Worm (Caenorhabditis elegans) whole organism, young adult: ENCODE results near the gene W08G11.3.
A peak's percentile ranks its signal among the peaks of the same experiment; 100 is the strongest.

Source experiments
- B0035.1 ChIP-seq: sonication (generic microtip); optimal IDR thresholded peaks from 2 replicates; lab custom pipeline; 2016; ENCODE audit warnings: missing genetic modification characterization, mild to moderate bottlenecking, missing compliant biosample characterization, missing genotype, missing genetic modification reagents
- B0261.1 ChIP-seq: sonication (generic microtip); optimal IDR thresholded peaks from 2 replicates; lab custom pipeline; 2016; ENCODE audit warnings: mild to moderate bottlenecking, missing genetic modification characterization, moderate library complexity, missing compliant biosample characterization
- B0336.3 ChIP-seq: fragments of 200-800 bp; sonication (Bioruptor generic); IDR thresholded peaks from 2 replicates; pipeline ENCODE4 v1.3.6; 2022; ENCODE audit warnings: missing genetic modification characterization, missing compliant biosample characterization
- F10E7.11 ChIP-seq: sonication (generic microtip); optimal IDR thresholded peaks from 2 replicates; lab custom pipeline; 2017; ENCODE audit warnings: mild to moderate bottlenecking, missing genetic modification characterization, moderate library complexity, missing compliant biosample characterization
- F22D6.2 ChIP-seq: sonication (generic microtip); optimal IDR thresholded peaks from 2 replicates; lab custom pipeline; 2016; ENCODE audit warnings: mild to moderate bottlenecking, missing genetic modification characterization, missing compliant biosample characterization
- F39B2.1 ChIP-seq: fragments of 200-800 bp; sonication (Bioruptor generic); IDR thresholded peaks from 2 replicates; pipeline ENCODE4 v1.3.6; 2022; ENCODE audit warnings: missing genetic modification reagents, missing genetic modification characterization, missing compliant biosample characterization
- F57C9.4 ChIP-seq: sonication (generic microtip); optimal IDR thresholded peaks from 2 replicates; lab custom pipeline; 2017; ENCODE audit warnings: mild to moderate bottlenecking, missing genetic modification characterization, missing compliant biosample characterization
- K11D2.4 ChIP-seq: fragments of 200-800 bp; sonication (Bioruptor generic); IDR thresholded peaks from 2 replicates; pipeline ENCODE4 v1.3.6; 2022; ENCODE audit warnings: missing genetic modification reagents, missing genetic modification characterization, missing compliant biosample characterization
- K12H6.12 ChIP-seq: fragments of 200-800 bp; sonication (Bioruptor generic); optimal IDR thresholded peaks from 2 replicates; lab custom pipeline; 2018; ENCODE audit warnings: mild to moderate bottlenecking, missing genetic modification characterization, missing compliant biosample characterization
- akir-1 ChIP-seq: fragments of 200-800 bp; sonication (Bioruptor generic); optimal IDR thresholded peaks from 2 replicates; lab custom pipeline; 2018; ENCODE audit warnings: mild to moderate bottlenecking, missing genetic modification characterization, moderate library complexity, missing compliant biosample characterization
- aptf-2 ChIP-seq: fragments of 200-800 bp; sonication (Bioruptor generic); conservative IDR thresholded peaks from 2 replicates; pipeline ENCODE4 v1.3.6; 2022; ENCODE audit warnings: missing genetic modification reagents, missing genetic modification characterization, missing compliant biosample characterization
- aptf-3 ChIP-seq: fragments of 200-800 bp; sonication (Bioruptor generic); IDR thresholded peaks from 2 replicates; pipeline ENCODE4 v1.3.6; 2022; ENCODE audit warnings: missing genetic modification characterization, missing compliant biosample characterization
- attf-5 ChIP-seq: fragments of 200-800 bp; sonication (Bioruptor generic); optimal IDR thresholded peaks from 2 replicates; lab custom pipeline; 2018; ENCODE audit warnings: mild to moderate bottlenecking, missing genetic modification characterization, missing compliant biosample characterization
- attf-6 ChIP-seq: fragments of 200-800 bp; sonication (Bioruptor generic); IDR thresholded peaks from 2 replicates; pipeline ENCODE4 v1.3.6; 2022; ENCODE audit warnings: missing genetic modification reagents, missing genetic modification characterization, missing compliant biosample characterization
- bed-1 ChIP-seq: fragments of 200-800 bp; sonication (Bioruptor generic); IDR thresholded peaks from 2 replicates; pipeline ENCODE4 v1.3.6; 2022; ENCODE audit warnings: missing genetic modification reagents, missing genetic modification characterization, missing compliant biosample characterization
- cebp-2 ChIP-seq: fragments of 200-800 bp; sonication (Bioruptor generic); IDR thresholded peaks from 2 replicates; pipeline ENCODE4 v1.3.6; 2022; ENCODE audit warnings: missing genetic modification characterization, missing compliant biosample characterization
- ceh-40 ChIP-seq: fragments of 200-800 bp; sonication (Bioruptor generic); IDR thresholded peaks from 2 replicates; pipeline ENCODE4 v1.3.6; 2022; ENCODE audit warnings: missing genetic modification characterization, missing compliant biosample characterization
- chd-7 ChIP-seq: sonication (generic microtip); optimal IDR thresholded peaks from 2 replicates; lab custom pipeline; 2016; ENCODE audit warnings: mild to moderate bottlenecking, missing genetic modification characterization, moderate library complexity, missing compliant biosample characterization
- dox-1 ChIP-seq: fragments of 200-800 bp; sonication (Bioruptor generic); IDR thresholded peaks from 2 replicates; pipeline ENCODE4 v1.3.6; 2022; ENCODE audit warnings: missing genetic modification reagents, missing genetic modification characterization, missing compliant biosample characterization
- efl-1 ChIP-seq: fragments of 150-350 bp; optimal IDR thresholded peaks from 2 replicates; lab custom pipeline; 2014; ENCODE audit warnings: missing biosample characterization, missing genetic modification reagents, missing genetic modification characterization
- him-1 ChIP-seq: sonication (generic microtip); optimal IDR thresholded peaks from 2 replicates; lab custom pipeline; 2016; ENCODE audit warnings: missing genotype, missing genetic modification reagents, missing genetic modification characterization, missing compliant biosample characterization
- hmg-20 ChIP-seq: fragments of 200-800 bp; sonication (Bioruptor generic); IDR thresholded peaks from 2 replicates; pipeline ENCODE4 v1.3.6; 2022; ENCODE audit warnings: missing genetic modification reagents, missing genetic modification characterization, missing compliant biosample characterization
- hsf-1 ChIP-seq: fragments of 200-800 bp; sonication (Bioruptor generic); IDR thresholded peaks from 2 replicates; pipeline ENCODE4 v1.3.6; 2022; ENCODE audit warnings: missing genetic modification reagents, missing genetic modification characterization, missing compliant biosample characterization
- lag-1 ChIP-seq: fragments of 200-800 bp; sonication (Bioruptor generic); IDR thresholded peaks from 2 replicates; pipeline ENCODE4 v1.3.6; 2022; ENCODE audit warnings: missing genetic modification reagents, missing genetic modification characterization, missing compliant biosample characterization
- let-526 ChIP-seq: fragments of 200-800 bp; sonication (Bioruptor generic); IDR thresholded peaks from 2 replicates; pipeline ENCODE4 v1.3.6; 2022; ENCODE audit warnings: missing genetic modification reagents, missing genetic modification characterization, missing compliant biosample characterization
- let-607 ChIP-seq, 2 experiments: fragments of 200-800 bp in 1 of 2; sonication (Bioruptor generic) in 1 of 2; sonication (generic microtip) in 1 of 2; optimal IDR thresholded peaks; 2 replicates each; lab custom pipeline; 2016 to 2018; ENCODE audit warnings: mild to moderate bottlenecking in 2 of 2, missing compliant biosample characterization in 2 of 2, missing genetic modification characterization in 2 of 2, moderate library complexity in 2 of 2, missing genotype in 1 of 2
- lin-26 ChIP-seq: fragments of 200-800 bp; sonication (Bioruptor generic); IDR thresholded peaks from 2 replicates; pipeline ENCODE4 v1.3.6; 2022; ENCODE audit warnings: missing genetic modification reagents, missing genetic modification characterization, missing compliant biosample characterization
- lin-40 ChIP-seq: sonication (generic microtip); optimal IDR thresholded peaks from 2 replicates; lab custom pipeline; 2016; ENCODE audit warnings: missing genetic modification characterization, mild to moderate bottlenecking, missing compliant biosample characterization, missing genotype, missing genetic modification reagents
- lin-54 ChIP-seq: fragments of 200-800 bp; sonication (Bioruptor generic); optimal IDR thresholded peaks from 2 replicates; lab custom pipeline; 2018; ENCODE audit warnings: mild to moderate bottlenecking, missing genetic modification characterization, missing compliant biosample characterization
- lir-1 ChIP-seq: fragments of 200-800 bp; sonication (Bioruptor generic); conservative IDR thresholded peaks from 2 replicates; pipeline ENCODE4 v1.3.6; 2022; ENCODE audit warnings: missing genetic modification reagents, missing genetic modification characterization, missing compliant biosample characterization
- madf-6 ChIP-seq: fragments of 200-800 bp; sonication (Bioruptor generic); IDR thresholded peaks from 2 replicates; pipeline ENCODE4 v1.3.6; 2022; ENCODE audit warnings: missing genetic modification reagents, missing genetic modification characterization, missing compliant biosample characterization
- madf-8 ChIP-seq: fragments of 200-800 bp; sonication (Bioruptor generic); conservative IDR thresholded peaks from 2 replicates; pipeline ENCODE4 v1.3.6; 2022; ENCODE audit warnings: missing genetic modification reagents, missing genetic modification characterization, missing compliant biosample characterization
- mcd-1 ChIP-seq: fragments of 200-800 bp; sonication (Bioruptor generic); IDR thresholded peaks from 2 replicates; pipeline ENCODE4 v1.3.6; 2022; ENCODE audit warnings: missing genetic modification reagents, missing genetic modification characterization, missing compliant biosample characterization
- mxl-1 ChIP-seq: sonication (generic microtip); optimal IDR thresholded peaks from 2 replicates; lab custom pipeline; 2016; ENCODE audit warnings: missing genetic modification characterization, missing compliant biosample characterization
- nhr-90 ChIP-seq: sonication (generic microtip); optimal IDR thresholded peaks from 2 replicates; lab custom pipeline; 2016; ENCODE audit warnings: missing genotype, mild to moderate bottlenecking, missing genetic modification characterization, missing compliant biosample characterization
- repo-1 ChIP-seq: sonication (generic microtip); optimal IDR thresholded peaks from 2 replicates; lab custom pipeline; 2017; ENCODE audit warnings: mild to moderate bottlenecking, missing genetic modification characterization, missing compliant biosample characterization
- snpc-1.1 ChIP-seq: sonication (generic microtip); optimal IDR thresholded peaks from 2 replicates; lab custom pipeline; 2017; ENCODE audit warnings: missing genetic modification characterization, mild to moderate bottlenecking, missing compliant biosample characterization, antibody characterized with exemption, moderate library complexity, missing genotype, missing genetic modification reagents; ENCODE audit not compliant: insufficient read depth
- snpc-3.4 ChIP-seq: sonication (generic microtip); optimal IDR thresholded peaks from 2 replicates; lab custom pipeline; 2017; ENCODE audit warnings: missing genetic modification characterization, mild to moderate bottlenecking, missing compliant biosample characterization, antibody characterized with exemption, moderate library complexity, missing genotype, missing genetic modification reagents
- snpc-4 ChIP-seq, 5 experiments: fragments of 150-350 bp in 1 of 5; sonication (generic microtip) in 4 of 5; optimal IDR thresholded peaks; 2 replicates each; lab custom pipeline; 2014 to 2018; ENCODE audit warnings: missing genetic modification characterization in 5 of 5, missing biosample characterization in 3 of 5, antibody characterized with exemption in 2 of 5, mild to moderate bottlenecking in 2 of 5, missing compliant biosample characterization in 2 of 5, missing genotype in 2 of 5, moderate library complexity in 2 of 5, missing genetic modification reagents in 1 of 5
- somi-1 ChIP-seq: fragments of 200-800 bp; sonication (Bioruptor generic); optimal IDR thresholded peaks from 2 replicates; lab custom pipeline; 2018; ENCODE audit warnings: mild to moderate bottlenecking, missing genetic modification characterization, missing compliant biosample characterization
- tlf-1 ChIP-seq: fragments of 200-800 bp; sonication (Bioruptor generic); optimal IDR thresholded peaks from 2 replicates; lab custom pipeline; 2018; ENCODE audit warnings: mild to moderate bottlenecking, missing genetic modification characterization, missing compliant biosample characterization
- unc-130 ChIP-seq: sonication (generic microtip); optimal IDR thresholded peaks from 2 replicates; lab custom pipeline; 2016; ENCODE audit warnings: missing genetic modification reagents, missing genetic modification characterization, missing compliant biosample characterization
- ztf-18 ChIP-seq: sonication (generic microtip); optimal IDR thresholded peaks from 2 replicates; lab custom pipeline; 2016; ENCODE audit warnings: missing genotype, mild to moderate bottlenecking, missing genetic modification characterization, missing compliant biosample characterization
- ztf-22 ChIP-seq: fragments of 200-800 bp; sonication (Bioruptor generic); optimal IDR thresholded peaks from 2 replicates; lab custom pipeline; 2018; ENCODE audit warnings: mild to moderate bottlenecking, missing genetic modification characterization, moderate library complexity, missing compliant biosample characterization
- ztf-26 ChIP-seq: sonication (generic microtip); optimal IDR thresholded peaks from 2 replicates; lab custom pipeline; 2017; ENCODE audit warnings: missing genetic modification characterization, missing compliant biosample characterization

Gene W08G11.3

DNA sequence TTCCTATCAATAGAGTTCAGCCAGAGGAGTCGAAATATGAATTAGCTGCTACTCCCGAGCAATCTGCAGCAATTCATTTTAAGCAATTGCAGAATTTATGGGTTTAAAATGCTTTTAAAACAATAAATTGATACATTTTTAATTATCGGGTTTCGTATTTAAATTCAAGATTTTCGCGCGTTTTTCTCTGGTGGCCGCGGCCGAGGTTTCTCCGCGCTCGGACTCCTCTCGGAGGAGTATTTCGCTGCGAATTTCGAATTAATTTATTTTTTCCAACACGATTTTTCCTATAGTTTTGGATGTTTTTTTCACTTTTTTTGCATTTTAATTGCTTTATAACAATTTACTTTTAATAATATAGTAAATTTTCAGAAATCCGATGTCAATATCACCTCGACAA, 34.0 kb downstream of the W08G11.3 start, which contains the start of gene F13A7.14 (continued):
- no peak for TF ChIP-seq lin-26 (GFP tag; lab: Robert Waterston, UW)
- TF ChIP-seq K12H6.12 (tag; lab: Kevin White, UChicago) = peak; percentile 42
- peak in 1 of 2 experiments; percentile 46 for TF ChIP-seq let-607 (tag; optimal IDR thresholded peaks at IDR 0.05; lab: Kevin White, UChicago)
- 0 out of 2 replicates have a peak, but pooled peaks have one; percentile 37 for TF ChIP-seq K11D2.4 (GFP tag; lab: Robert Waterston, UW)
- peak; percentile 82 for TF ChIP-seq madf-6 (GFP tag; lab: Robert Waterston, UW)
- TF ChIP-seq snpc-3.4 (tag; lab: Kevin White, UChicago) = peak; percentile 31
- peak; percentile 36 for TF ChIP-seq F22D6.2 (tag; lab: Kevin White, UChicago)
- peak; percentile 89 for TF ChIP-seq lin-54 (GFP tag; lab: Kevin White, UChicago)
- TF ChIP-seq hmg-20 (GFP tag; lab: Robert Waterston, UW) = peak; percentile 62; the same call in 1 of the 2 replicates
- no peak for TF ChIP-seq F57C9.4 (tag; lab: Kevin White, UChicago)
- TF ChIP-seq cebp-2 (GFP tag; lab: Robert Waterston, UW) = no peak
- TF ChIP-seq chd-7 = peak; percentile 47
- TF ChIP-seq lag-1 (GFP tag; lab: Robert Waterston, UW) = no peak
- TF ChIP-seq lir-1 = peak; percentile 60
- peak; percentile 2 for TF ChIP-seq ztf-26 (tag; lab: Kevin White, UChicago)
- TF ChIP-seq tlf-1 (GFP tag; lab: Kevin White, UChicago) = no peak
- TF ChIP-seq mcd-1 (GFP tag; lab: Robert Waterston, UW) = peak; percentile 86

DNA sequence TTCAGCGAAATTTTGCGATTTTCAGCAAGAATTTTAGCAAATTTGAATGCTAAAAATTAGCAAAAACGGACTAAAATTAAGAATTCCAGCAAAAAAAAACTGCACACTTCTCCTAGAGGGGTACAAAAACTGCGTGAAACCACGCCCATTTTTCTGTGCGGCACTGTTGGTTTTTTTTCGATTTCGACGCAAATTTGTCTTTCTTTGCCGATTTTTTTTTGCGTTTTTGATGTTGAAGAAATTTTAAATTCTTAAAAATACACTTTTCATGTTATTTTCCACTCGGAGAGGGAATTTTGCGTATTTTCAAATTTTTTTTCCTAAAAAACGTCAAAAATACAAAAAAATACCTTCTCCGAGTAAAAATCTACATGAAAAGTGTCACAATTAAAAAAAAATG, 36.5 kb downstream of the W08G11.3 start, which contains the start of gene syp-1:
TSS of gene syp-1 (plus strand) at position 301 of the 400 bp plus-strand sequence.
- TF ChIP-seq F10E7.11 (no peak), repo-1 (no peak), let-526 (GFP tag; lab: Robert Waterston, UW) (no peak), nhr-90 (tag; lab: Kevin White, UChicago) (no peak), B0336.3 (GFP tag; lab: Robert Waterston, UW) (no peak), akir-1 (no peak), lin-40 (tag; lab: Kevin White, UChicago) (no peak), madf-8 (GFP tag; lab: Robert Waterston, UW) (no peak), ztf-22 (GFP tag; lab: Kevin White, UChicago) (no peak), somi-1 (GFP tag; lab: Kevin White, UChicago) (no peak), mxl-1 (tag; lab: Kevin White, UChicago) (no peak), ceh-40 (GFP tag; lab: Robert Waterston, UW) (no peak), snpc-4 (GFP tag; optimal IDR thresholded peaks at IDR 0.05; lab: Kevin White, UChicago) (no peak), snpc-4 (tag; optimal IDR thresholded peaks at IDR 0.05; lab: Kevin White, UChicago) (no peak)

DNA sequence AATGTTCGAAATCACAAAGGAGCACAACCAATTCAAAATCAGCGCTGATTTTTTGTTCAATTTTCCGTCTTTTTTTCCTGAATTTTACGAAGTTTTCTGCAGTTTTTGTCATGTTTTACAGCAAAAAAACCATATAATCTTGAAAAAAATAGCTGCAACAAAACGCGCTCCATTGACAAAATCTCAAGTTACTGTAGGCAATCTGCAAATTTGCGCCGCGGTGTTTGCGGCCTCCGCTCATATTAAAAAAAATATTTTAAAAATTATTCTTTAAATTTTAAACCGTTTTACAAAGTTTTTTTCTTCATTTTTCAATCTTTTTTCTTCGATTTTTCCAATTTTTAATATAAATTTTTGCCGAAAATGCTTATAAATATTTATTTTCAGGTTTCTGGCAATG, 37.9 kb downstream of the W08G11.3 start:
- TF ChIP-seq snpc-1.1 (tag; lab: Kevin White, UChicago) = no peak
- TF ChIP-seq efl-1 (GFP tag; lab: Kevin White, UChicago) = no peak
- no peak for TF ChIP-seq B0035.1 (tag; lab: Kevin White, UChicago)
- TF ChIP-seq aptf-3 = no peak
- no peak for TF ChIP-seq B0261.1
- no peak for TF ChIP-seq dox-1 (GFP tag; lab: Robert Waterston, UW)
- TF ChIP-seq attf-5 (GFP tag; lab: Kevin White, UChicago) = no peak
- no peak for TF ChIP-seq lir-1
- TF ChIP-seq lin-26 (GFP tag; lab: Robert Waterston, UW) = no peak
- TF ChIP-seq attf-6 = no peak
- no peak for TF ChIP-seq unc-130 (GFP tag; lab: Kevin White, UChicago)
- TF ChIP-seq mcd-1 (GFP tag; lab: Robert Waterston, UW) = peak; percentile 46; the same call in 1 of the 2 replicates
- no peak for TF ChIP-seq bed-1 (GFP tag; lab: Robert Waterston, UW)
- no peak for TF ChIP-seq F39B2.1 (GFP tag; lab: Robert Waterston, UW)
- no peak for TF ChIP-seq lag-1 (GFP tag; lab: Robert Waterston, UW)
- no peak for TF ChIP-seq aptf-2 (GFP tag; lab: Robert Waterston, UW)
- peak; percentile 16 for TF ChIP-seq him-1 (tag; lab: Kevin White, UChicago)
- no peak for TF ChIP-seq ztf-18 (tag; lab: Kevin White, UChicago)
- TF ChIP-seq hsf-1 (GFP tag; lab: Robert Waterston, UW) = no peak
- no peak for TF ChIP-seq ztf-22 (GFP tag; lab: Kevin White, UChicago)
